Fruit fly (Drosophila melanogaster): ENCODE data around the gene CG14352.

Gene CG14352

dm6 chr2L:1649244-1649827 is 38.1 kb downstream of the CG14352 start (continued):
- TF ChIP-seq h (GFP tag; optimal IDR thresholded peaks at IDR 0.05) (peak; percentile 77), CG9705 (GFP tag; optimal IDR thresholded peaks at IDR 0.05) (peak; percentile 11), pan (optimal IDR thresholded peaks at IDR 0.05) (no peak), CG32264 (GFP tag; optimal IDR thresholded peaks at IDR 0.05) (no peak), OdsH (GFP tag; optimal IDR thresholded peaks at IDR 0.05) (peak; percentile 79), fru (GFP tag; optimal IDR thresholded peaks at IDR 0.05) (peak; percentile 80), HLH106 (tag; optimal IDR thresholded peaks at IDR 0.05) (peak; percentile 88), Abd-B (GFP tag; optimal IDR thresholded peaks at IDR 0.05) (no peak), Hnf4 (GFP tag; optimal IDR thresholded peaks at IDR 0.05) (peak; percentile 52), Vsx2 (GFP tag; optimal IDR thresholded peaks at IDR 0.05; ENCODE audit: partially characterized antibody) (no peak), Hr83 (GFP tag; optimal IDR thresholded peaks at IDR 0.05; ENCODE audit: poor library complexity, severe bottlenecking) (peak; percentile 12)

dm6 chr2L:1649828-1650429 is 38.7 kb downstream of the CG14352 start:
- TF ChIP-seq Dfd (GFP tag; optimal IDR thresholded peaks at IDR 0.05) (no peak), tai (GFP tag; optimal IDR thresholded peaks at IDR 0.05) (no peak), psq (GFP tag; optimal IDR thresholded peaks at IDR 0.05) (peak; percentile 58), HLH106 (tag; optimal IDR thresholded peaks at IDR 0.05) (peak; percentile 66), woc (GFP tag; optimal IDR thresholded peaks at IDR 0.05) (no peak), sv (GFP tag; optimal IDR thresholded peaks at IDR 0.05) (no peak), Sp1 (GFP tag; optimal IDR thresholded peaks at IDR 0.05) (no peak), br (GFP tag; optimal IDR thresholded peaks at IDR 0.05) (no peak), dsf (GFP tag; optimal IDR thresholded peaks at IDR 0.05; ENCODE audit: borderline replicate concordance) (no peak), fru (GFP tag; optimal IDR thresholded peaks at IDR 0.05) (peak; percentile 59), foxo (GFP tag; optimal IDR thresholded peaks at IDR 0.05) (peak in 1 of 2 experiments; percentile 40), h (GFP tag; optimal IDR thresholded peaks at IDR 0.05) (peak; percentile 47), Abd-B (GFP tag; optimal IDR thresholded peaks at IDR 0.05) (no peak), Hr78 (GFP tag; optimal IDR thresholded peaks at IDR 0.05) (no peak), lola (GFP tag; optimal IDR thresholded peaks at IDR 0.05) (no peak), Myc (optimal IDR thresholded peaks at IDR 0.05) (no peak), GATAd (GFP tag; optimal IDR thresholded peaks at IDR 0.05) (no peak), usp (GFP tag; optimal IDR thresholded peaks at IDR 0.05) (no peak), rgr (GFP tag; optimal IDR thresholded peaks at IDR 0.05) (peak; percentile 0), sage (GFP tag; optimal IDR thresholded peaks at IDR 0.05) (no peak), Jra (GFP tag; optimal IDR thresholded peaks at IDR 0.05) (no peak), Mio (GFP tag; optimal IDR thresholded peaks at IDR 0.05) (no peak), CrebA (GFP tag; optimal IDR thresholded peaks at IDR 0.05; ENCODE audit: borderline replicate concordance) (no peak), Hnf4 (GFP tag; optimal IDR thresholded peaks at IDR 0.05) (no peak), jim (GFP tag; optimal IDR thresholded peaks at IDR 0.05) (no peak), brk (GFP tag; optimal IDR thresholded peaks at IDR 0.05) (peak; percentile 12), Rel (GFP tag; optimal IDR thresholded peaks at IDR 0.05) (no peak), Rel (tag; optimal IDR thresholded peaks at IDR 0.05) (no peak), Dif (GFP tag; optimal IDR thresholded peaks at IDR 0.05; ENCODE audit: partially characterized antibody) (peak; percentile 95), Vsx2 (GFP tag; optimal IDR thresholded peaks at IDR 0.05; ENCODE audit: partially characterized antibody) (peak; percentile 71), pan (optimal IDR thresholded peaks at IDR 0.05) (no peak), dmrt93B (GFP tag; optimal IDR thresholded peaks at IDR 0.05) (peak; percentile 22), ey (GFP tag; optimal IDR thresholded peaks at IDR 0.05) (peak; percentile 50), CG32264 (GFP tag; optimal IDR thresholded peaks at IDR 0.05) (no peak), N (GFP tag; optimal IDR thresholded peaks at IDR 0.05) (no peak), dl (GFP tag; optimal IDR thresholded peaks at IDR 0.05; ENCODE audit: insufficient read depth in 1 of 2, partially characterized antibody in 2 of 2) (peak; percentile 85 to 94), OdsH (GFP tag; optimal IDR thresholded peaks at IDR 0.05) (peak; percentile 72), CG9705 (GFP tag; optimal IDR thresholded peaks at IDR 0.05) (no peak), Hr83 (GFP tag; optimal IDR thresholded peaks at IDR 0.05; ENCODE audit: poor library complexity, severe bottlenecking) (peak; percentile 71)

Data from whole organism, wandering third instar larva.